Worm (Caenorhabditis elegans) whole organism, L4/young adult: ENCODE data around the gene C14B1.12.

Source experiments
- W03F9.2 ChIP-seq: fragments of 150-350 bp; optimal IDR thresholded peaks from 2 replicates; lab custom pipeline; 2014; ENCODE audit warnings: missing biosample characterization, missing genetic modification characterization
- dao-5 ChIP-seq: sonication (generic microtip); optimal IDR thresholded peaks from 2 replicates; lab custom pipeline; 2016; ENCODE audit warnings: missing genotype, missing genetic modification characterization, moderate library complexity, missing compliant biosample characterization

DNA sequence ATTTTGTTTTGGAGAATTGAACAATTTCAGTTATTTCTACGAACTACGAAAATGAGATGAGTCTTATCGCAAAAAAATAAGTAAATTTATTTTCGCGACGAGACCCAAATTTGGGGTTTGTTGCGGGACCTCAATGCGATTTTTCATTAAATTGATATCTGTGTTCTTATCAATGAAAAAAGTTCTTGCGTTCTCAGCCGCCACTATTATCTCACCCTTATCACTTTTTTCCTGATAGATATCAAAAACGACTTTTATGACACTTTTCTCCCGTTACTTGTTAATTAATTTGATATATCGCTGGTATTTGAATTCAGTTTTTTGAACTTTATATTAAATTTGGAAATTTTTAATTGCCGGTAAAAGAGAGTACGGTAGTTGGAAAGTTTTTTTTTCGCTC lies 18.6 kb upstream of the C14B1.12 start:
- TF ChIP-seq W03F9.2, result no peak
- TF ChIP-seq dao-5 (tag; lab: Kevin White, UChicago), result no peak
